Fruit fly (Drosophila melanogaster) whole organism, embryonic: Measurements from ENCODE around the gene Cpr66Cb.

Experiments used
- ATbp ChIP-seq: fragments of 200-800 bp; sonication (Bioruptor generic); optimal IDR thresholded peaks from 2 replicates; lab custom pipeline; 2017; ENCODE audit warnings: missing biosample characterization, mild to moderate bottlenecking, missing genetic modification characterization, missing genetic modification reagents
- Asciz ChIP-seq: fragments of 200-800 bp; sonication (Bioruptor generic); optimal IDR thresholded peaks from 2 replicates; lab custom pipeline; 2017; ENCODE audit warnings: missing biosample characterization, mild to moderate bottlenecking, missing genetic modification characterization, missing genetic modification reagents
- Atf3 ChIP-seq: fragments of 200-800 bp; sonication (Bioruptor generic); optimal IDR thresholded peaks from 3 replicates; lab custom pipeline; 2016; ENCODE audit warnings: missing biosample characterization, missing genetic modification characterization
- Bgb ChIP-seq: fragments of 200-800 bp; sonication (Bioruptor generic); IDR thresholded peaks from 2 replicates; pipeline ENCODE4 v1.3.6; 2022; ENCODE audit warnings: missing biosample characterization, missing genetic modification characterization; ENCODE audit not compliant: partially characterized antibody
- CG12659 ChIP-seq: fragments of 200-800 bp; sonication (Bioruptor generic); optimal IDR thresholded peaks from 3 replicates; lab custom pipeline; 2017; ENCODE audit warnings: mild to moderate bottlenecking, missing biosample characterization, missing genetic modification reagents, missing genetic modification characterization
- CG13424 ChIP-seq: fragments of 200-800 bp; sonication (Bioruptor generic); optimal IDR thresholded peaks from 2 replicates; lab custom pipeline; 2019; ENCODE audit warnings: missing biosample characterization, mild to moderate bottlenecking, missing genetic modification characterization, moderate library complexity
- CG1529 ChIP-seq: fragments of 200-800 bp; sonication (Bioruptor generic); optimal IDR thresholded peaks from 3 replicates; lab custom pipeline; 2018; ENCODE audit warnings: missing biosample characterization, missing genetic modification characterization
- CG15696 ChIP-seq: fragments of 200-800 bp; sonication (Bioruptor generic); optimal IDR thresholded peaks from 2 replicates; lab custom pipeline; 2019; ENCODE audit warnings: missing biosample characterization, mild to moderate bottlenecking, missing genetic modification characterization, moderate library complexity
- CG2199 ChIP-seq: fragments of 200-800 bp; sonication (Bioruptor generic); IDR thresholded peaks from 3 replicates; pipeline ENCODE4 v1.3.6; 2022; ENCODE audit warnings: missing biosample characterization, missing genetic modification characterization
- CG3995 ChIP-seq: fragments of 200-800 bp; sonication (Bioruptor generic); optimal IDR thresholded peaks from 3 replicates; lab custom pipeline; 2016; ENCODE audit warnings: missing biosample characterization, missing genetic modification characterization
- CG43689 ChIP-seq: fragments of 200-800 bp; sonication (Bioruptor generic); IDR thresholded peaks from 2 replicates; pipeline ENCODE4 v1.3.6; 2022; ENCODE audit warnings: missing biosample characterization, missing genetic modification characterization
- CG6175 ChIP-seq: fragments of 200-800 bp; sonication (Bioruptor generic); IDR thresholded peaks from 3 replicates; pipeline ENCODE4 v1.3.6; 2022; ENCODE audit warnings: missing biosample characterization, missing genetic modification characterization
- CG6813 ChIP-seq: fragments of 200-800 bp; sonication (Bioruptor generic); optimal IDR thresholded peaks from 2 replicates; lab custom pipeline; 2017; ENCODE audit warnings: missing biosample characterization, missing genetic modification characterization, mild to moderate bottlenecking, moderate library complexity, missing genetic modification reagents
- CG6854 ChIP-seq: fragments of 200-800 bp; sonication (Bioruptor generic); optimal IDR thresholded peaks from 3 replicates; lab custom pipeline; 2017; ENCODE audit warnings: missing biosample characterization, mild to moderate bottlenecking, missing genetic modification characterization
- CG7556 ChIP-seq: fragments of 200-800 bp; sonication (Bioruptor generic); optimal IDR thresholded peaks from 2 replicates; lab custom pipeline; 2017; ENCODE audit warnings: missing biosample characterization, mild to moderate bottlenecking, missing genetic modification characterization
- CG7745 ChIP-seq: fragments of 200-800 bp; sonication (Bioruptor generic); optimal IDR thresholded peaks from 2 replicates; lab custom pipeline; 2018; ENCODE audit warnings: missing biosample characterization, mild to moderate bottlenecking, missing genetic modification characterization, moderate library complexity
- CG8359 ChIP-seq: fragments of 200-800 bp; sonication (Bioruptor generic); optimal IDR thresholded peaks from 2 replicates; lab custom pipeline; 2017; ENCODE audit warnings: missing biosample characterization, mild to moderate bottlenecking, missing genetic modification characterization, borderline replicate concordance
- CG9876 ChIP-seq: fragments of 200-800 bp; sonication (Bioruptor generic); optimal IDR thresholded peaks from 2 replicates; lab custom pipeline; 2016; ENCODE audit warnings: missing biosample characterization, missing genetic modification characterization
- CHES-1-like ChIP-seq: fragments of 200-800 bp; sonication (Bioruptor generic); optimal IDR thresholded peaks from 2 replicates; lab custom pipeline; 2016; ENCODE audit warnings: missing biosample characterization, missing genetic modification characterization
- CrebB ChIP-seq: fragments of 200-800 bp; sonication (Bioruptor generic); optimal IDR thresholded peaks from 3 replicates; lab custom pipeline; 2018; ENCODE audit warnings: missing biosample characterization, mild to moderate bottlenecking, missing genetic modification characterization
- Drgx ChIP-seq: fragments of 200-800 bp; sonication (Bioruptor generic); IDR thresholded peaks from 2 replicates; pipeline ENCODE4 v1.3.6; 2022; ENCODE audit warnings: missing biosample characterization, missing genetic modification characterization
- HLH3B ChIP-seq: fragments of 200-800 bp; sonication (Bioruptor generic); IDR thresholded peaks from 2 replicates; pipeline ENCODE4 v1.3.6; 2022; ENCODE audit warnings: missing biosample characterization, missing genetic modification characterization
- Hmr ChIP-seq: fragments of 200-800 bp; sonication (Bioruptor generic); optimal IDR thresholded peaks from 3 replicates; lab custom pipeline; 2017; ENCODE audit warnings: mild to moderate bottlenecking, missing biosample characterization, missing genetic modification reagents, missing genetic modification characterization
- Max ChIP-seq: fragments of 200-800 bp; sonication (Bioruptor generic); optimal IDR thresholded peaks from 2 replicates; lab custom pipeline; 2016; ENCODE audit warnings: missing biosample characterization, mild to moderate bottlenecking, missing genetic modification characterization
- NC2β ChIP-seq: fragments of 200-800 bp; sonication (Bioruptor generic); optimal IDR thresholded peaks from 2 replicates; lab custom pipeline; 2016; ENCODE audit warnings: missing biosample characterization, missing genetic modification characterization
- Nf-YA ChIP-seq: fragments of 200-800 bp; sonication (Bioruptor generic); IDR thresholded peaks from 2 replicates; pipeline ENCODE4 v1.3.6; 2022; ENCODE audit warnings: missing biosample characterization, missing genetic modification characterization
- Ptx1 ChIP-seq: fragments of 200-800 bp; sonication (Bioruptor generic); IDR thresholded peaks from 2 replicates; pipeline ENCODE4 v1.3.6; 2022; ENCODE audit warnings: missing biosample characterization, missing genetic modification characterization
- Side ChIP-seq: fragments of 200-800 bp; sonication (Bioruptor generic); optimal IDR thresholded peaks from 2 replicates; lab custom pipeline; 2016; ENCODE audit warnings: missing biosample characterization, missing genetic modification characterization
- Trl ChIP-seq, 3 experiments: fragments of >200 bp in 2 of 3; fragments of 200-800 bp in 1 of 3; sonication (Bioruptor generic) in 1 of 3; optimal IDR thresholded peaks; 2 replicates in 1 of 3; 3 replicates in 2 of 3; lab custom pipeline; 2016 to 2017; ENCODE audit warnings: missing biosample characterization in 1 of 3, missing genetic modification characterization in 1 of 3
- amos ChIP-seq: fragments of 200-800 bp; sonication (Bioruptor generic); IDR thresholded peaks from 2 replicates; pipeline ENCODE4 v1.3.6; 2022; ENCODE audit warnings: missing biosample characterization, missing genetic modification characterization; ENCODE audit not compliant: partially characterized antibody
- ara ChIP-seq: fragments of 200-800 bp; sonication (Bioruptor generic); IDR thresholded peaks from 2 replicates; pipeline ENCODE4 v1.3.6; 2022; ENCODE audit warnings: missing biosample characterization, missing genetic modification characterization
- dpn ChIP-seq, 2 experiments: fragments of 200-800 bp; sonication (Bioruptor generic); optimal IDR thresholded peaks; 3 replicates each; lab custom pipeline; 2016; ENCODE audit warnings: missing biosample characterization in 2 of 2, missing genetic modification characterization in 2 of 2
- emc ChIP-seq: fragments of 200-800 bp; sonication (Bioruptor generic); optimal IDR thresholded peaks from 2 replicates; lab custom pipeline; 2016; ENCODE audit warnings: missing biosample characterization, missing genetic modification characterization
- esg ChIP-seq: fragments of 200-800 bp; sonication (Bioruptor generic); conservative IDR thresholded peaks from 2 replicates; pipeline ENCODE4 v1.3.6; 2022; ENCODE audit warnings: missing biosample characterization, missing genetic modification characterization
- ind ChIP-seq: fragments of 200-800 bp; sonication (Bioruptor generic); optimal IDR thresholded peaks from 3 replicates; lab custom pipeline; 2016; ENCODE audit warnings: missing biosample characterization, missing genetic modification characterization
- knrl ChIP-seq: fragments of 200-800 bp; sonication (Bioruptor generic); IDR thresholded peaks from 3 replicates; pipeline ENCODE4 v1.3.6; 2022; ENCODE audit warnings: missing biosample characterization, missing genetic modification characterization; ENCODE audit not compliant: partially characterized antibody
- lbe ChIP-seq: fragments of 200-800 bp; sonication (Bioruptor generic); optimal IDR thresholded peaks from 2 replicates; lab custom pipeline; 2016; ENCODE audit warnings: missing biosample characterization, mild to moderate bottlenecking, missing genetic modification characterization
- lmd ChIP-seq: fragments of 200-800 bp; sonication (Bioruptor generic); IDR thresholded peaks from 2 replicates; pipeline ENCODE4 v1.3.6; 2022; ENCODE audit warnings: missing biosample characterization, missing genetic modification characterization
- oc ChIP-seq: fragments of 200-800 bp; sonication (Bioruptor generic); optimal IDR thresholded peaks from 2 replicates; lab custom pipeline; 2018; ENCODE audit warnings: missing biosample characterization, mild to moderate bottlenecking, missing genetic modification characterization, moderate library complexity
- pb ChIP-seq: fragments of 200-800 bp; sonication (Bioruptor generic); optimal IDR thresholded peaks from 3 replicates; lab custom pipeline; 2016; ENCODE audit warnings: missing biosample characterization, missing genetic modification characterization
- pros ChIP-seq: fragments of 200-800 bp; sonication (Bioruptor generic); optimal IDR thresholded peaks from 3 replicates; lab custom pipeline; 2019; ENCODE audit warnings: missing biosample characterization, mild to moderate bottlenecking, missing genetic modification characterization, moderate library complexity
- shn ChIP-seq: fragments of 200-800 bp; sonication (Bioruptor generic); optimal IDR thresholded peaks from 3 replicates; lab custom pipeline; 2016; ENCODE audit warnings: missing biosample characterization, missing genetic modification characterization
- tin ChIP-seq: fragments of 200-800 bp; sonication (Bioruptor generic); optimal IDR thresholded peaks from 3 replicates; lab custom pipeline; 2016; ENCODE audit warnings: missing biosample characterization, missing genetic modification characterization
- tio ChIP-seq: fragments of 200-800 bp; sonication (Bioruptor generic); optimal IDR thresholded peaks from 2 replicates; lab custom pipeline; 2017; ENCODE audit warnings: missing biosample characterization, missing genetic modification characterization, inconsistent platforms
- trh ChIP-seq: fragments of 200-800 bp; sonication (Bioruptor generic); optimal IDR thresholded peaks from 2 replicates; lab custom pipeline; 2016; ENCODE audit warnings: missing biosample characterization, missing genetic modification characterization
- tx ChIP-seq: fragments of 200-800 bp; sonication (Bioruptor generic); optimal IDR thresholded peaks from 2 replicates; lab custom pipeline; 2016; ENCODE audit warnings: missing biosample characterization, missing genetic modification characterization
- vvl ChIP-seq: fragments of 200-800 bp; sonication (Bioruptor generic); IDR thresholded peaks from 2 replicates; pipeline ENCODE4 v1.3.6; 2022; ENCODE audit warnings: missing biosample characterization, missing genetic modification characterization
- zfh2 ChIP-seq: fragments of 200-800 bp; sonication (Bioruptor generic); optimal IDR thresholded peaks from 2 replicates; lab custom pipeline; 2016; ENCODE audit warnings: missing biosample characterization, missing genetic modification characterization

Cpr66Cb gene

dm6 chr3L:8299224-8300130 lies 37.0 kb upstream of the Cpr66Cb start, which contains the start of the genes Arl5 and CG13671 (continued):
- TF ChIP-seq trh (GFP tag; lab: Kevin White, UChicago) = peak; percentile 64
- TF ChIP-seq CG7556 (GFP tag; lab: Kevin White, UChicago) = peak; percentile 75
- TF ChIP-seq tx (GFP tag; lab: Kevin White, UChicago) = peak; percentile 62
- peak; percentile 67 for TF ChIP-seq esg (GFP tag; lab: Robert Waterston, UW)
- TF ChIP-seq Ptx1 (GFP tag; lab: Robert Waterston, UW) = peak; percentile 91
- peak; percentile 21 for TF ChIP-seq CG6813 (GFP tag; lab: Kevin White, UChicago)
- peak; percentile 99 for TF ChIP-seq CG7745 (tag; lab: Kevin White, UChicago)
- no peak for TF ChIP-seq tio (GFP tag; lab: Kevin White, UChicago)
- peak; percentile 10 for TF ChIP-seq CG1529 (GFP tag; lab: Kevin White, UChicago)
- peak; percentile 67; the same call in 1 of the 2 replicates for TF ChIP-seq ara
- peak; percentile 75 for TF ChIP-seq Hmr (GFP tag; lab: Kevin White, UChicago)
- peak; percentile 91 for TF ChIP-seq vvl (GFP tag; lab: Robert Waterston, UW)
- peak; percentile 1 for TF ChIP-seq CG9876 (GFP tag; lab: Kevin White, UChicago)
- peak; percentile 72 for TF ChIP-seq amos
- no peak for TF ChIP-seq Trl (optimal IDR thresholded peaks at IDR 0.05; lab: Kevin White, UChicago)
- TF ChIP-seq Trl (GFP tag; optimal IDR thresholded peaks at IDR 0.05; lab: Kevin White, UChicago) = peak; percentile 59
- TF ChIP-seq lmd (GFP tag; lab: Robert Waterston, UW) = peak; percentile 63
- TF ChIP-seq CG3995 (GFP tag; lab: Kevin White, UChicago) = peak; percentile 40
- TF ChIP-seq Asciz = peak; percentile 61
- TF ChIP-seq NC2β (GFP tag; lab: Kevin White, UChicago) = peak; percentile 48
- TF ChIP-seq CG6854 (GFP tag; lab: Kevin White, UChicago) = no peak
- peak; percentile 79 for TF ChIP-seq HLH3B
- TF ChIP-seq CG13424 (tag; lab: Kevin White, UChicago) = peak; percentile 47
- peak; percentile 80 for TF ChIP-seq knrl
- TF ChIP-seq zfh2 (GFP tag; lab: Kevin White, UChicago) = peak; percentile 80
- TF ChIP-seq lbe (GFP tag; lab: Kevin White, UChicago) = peak; percentile 89
- TF ChIP-seq Bgb = peak; percentile 67
- no peak for TF ChIP-seq emc
- 0 out of 3 replicates have a peak, but pooled peaks have one; percentile 42 for TF ChIP-seq CG6175 (GFP tag; lab: Robert Waterston, UW)
- peak; percentile 23 for TF ChIP-seq CHES-1-like (GFP tag; lab: Kevin White, UChicago)
- TF ChIP-seq CG12659 (GFP tag; lab: Kevin White, UChicago) = peak; percentile 83
- peak; percentile 70 for TF ChIP-seq Drgx (GFP tag; lab: Robert Waterston, UW)
- TF ChIP-seq tin (GFP tag; lab: Kevin White, UChicago) = peak; percentile 85
- TF ChIP-seq CG8359 (GFP tag; lab: Kevin White, UChicago) = no peak
- TF ChIP-seq CG43689 (GFP tag; lab: Robert Waterston, UW) = peak; percentile 41; the same call in 1 of the 2 replicates
- TF ChIP-seq dpn (GFP tag; optimal IDR thresholded peaks at IDR 0.05; lab: Kevin White, UChicago) = peak; percentile 66 to 89
- TF ChIP-seq CrebB (tag; lab: Kevin White, UChicago) = peak; percentile 7
- TF ChIP-seq Nf-YA (GFP tag; lab: Robert Waterston, UW) = peak; percentile 74
- TF ChIP-seq oc (tag; lab: Kevin White, UChicago) = no peak
- peak; percentile 27 for TF ChIP-seq pb (GFP tag; lab: Kevin White, UChicago)
- peak; percentile 50 for TF ChIP-seq shn
- TF ChIP-seq CG2199 (GFP tag; lab: Robert Waterston, UW) = no peak
- TF ChIP-seq pros (GFP tag; lab: Kevin White, UChicago) = no peak
- TF ChIP-seq Atf3 (GFP tag; lab: Kevin White, UChicago) = peak; percentile 45
- peak; percentile 34 for TF ChIP-seq ATbp
- peak; percentile 88 for TF ChIP-seq ind
- TF ChIP-seq Side (GFP tag; lab: Kevin White, UChicago) = peak; percentile 30
- TF ChIP-seq CG15696 = peak; percentile 43
- TF ChIP-seq Max = peak; percentile 70
